Fruit fly (Drosophila melanogaster) whole organism, larva: ENCODE data around the gene Wdr37.

Experiments used
- noc ChIP-seq: fragments of 200-800 bp; sonication (Bioruptor generic); optimal IDR thresholded peaks from 3 replicates; lab custom pipeline; 2019; ENCODE audit warnings: missing biosample characterization, mild to moderate bottlenecking, missing genetic modification characterization, moderate library complexity

Wdr37 gene

DNA sequence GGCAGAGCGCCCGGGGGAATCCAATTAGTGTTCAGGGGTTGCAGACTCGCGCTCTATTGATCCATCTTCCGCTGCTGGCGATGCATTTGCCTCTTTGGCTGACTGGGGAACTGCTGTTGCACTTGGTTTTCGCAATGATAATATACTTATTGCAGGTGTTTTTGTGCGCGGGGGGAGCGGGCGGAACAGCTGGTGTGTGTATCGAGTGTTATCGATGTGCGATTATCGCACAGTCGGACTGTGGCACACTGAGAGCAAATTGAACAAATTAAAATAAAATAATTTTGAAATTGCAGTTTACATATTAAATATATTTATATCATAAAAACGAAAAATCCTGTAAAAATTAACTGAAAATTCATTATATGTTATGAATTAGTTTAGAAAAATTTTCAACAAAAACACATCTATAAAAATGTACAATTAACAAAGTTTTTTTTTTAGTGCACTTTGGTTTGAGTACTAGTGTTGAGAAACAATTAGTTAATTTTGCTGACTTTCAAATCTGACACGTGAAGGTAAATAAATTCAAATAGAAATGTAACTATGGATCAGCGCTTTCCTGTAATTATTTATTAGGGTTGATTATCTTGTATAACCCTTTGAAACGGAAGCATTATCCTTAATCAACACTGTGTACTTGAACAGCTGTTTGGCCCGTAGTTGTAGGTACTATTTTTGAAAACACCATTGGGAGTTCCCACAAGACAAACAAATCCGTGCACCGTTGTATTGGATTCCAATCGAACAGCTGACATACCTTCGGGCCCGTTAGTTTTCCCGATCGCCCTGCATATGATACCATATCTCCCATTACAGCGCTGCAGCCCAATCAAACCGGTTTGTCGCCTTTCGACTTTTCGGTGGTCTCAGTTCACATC lies at the start of gene Wdr37, which contains the start of gene koko:
Gene Wdr37 (minus strand): TSS at position 168 of the 881 bp plus-strand sequence.
Gene koko (plus strand): TSS at position 478 of the 881 bp plus-strand sequence.
- peak; percentile 96 for TF ChIP-seq noc

DNA sequence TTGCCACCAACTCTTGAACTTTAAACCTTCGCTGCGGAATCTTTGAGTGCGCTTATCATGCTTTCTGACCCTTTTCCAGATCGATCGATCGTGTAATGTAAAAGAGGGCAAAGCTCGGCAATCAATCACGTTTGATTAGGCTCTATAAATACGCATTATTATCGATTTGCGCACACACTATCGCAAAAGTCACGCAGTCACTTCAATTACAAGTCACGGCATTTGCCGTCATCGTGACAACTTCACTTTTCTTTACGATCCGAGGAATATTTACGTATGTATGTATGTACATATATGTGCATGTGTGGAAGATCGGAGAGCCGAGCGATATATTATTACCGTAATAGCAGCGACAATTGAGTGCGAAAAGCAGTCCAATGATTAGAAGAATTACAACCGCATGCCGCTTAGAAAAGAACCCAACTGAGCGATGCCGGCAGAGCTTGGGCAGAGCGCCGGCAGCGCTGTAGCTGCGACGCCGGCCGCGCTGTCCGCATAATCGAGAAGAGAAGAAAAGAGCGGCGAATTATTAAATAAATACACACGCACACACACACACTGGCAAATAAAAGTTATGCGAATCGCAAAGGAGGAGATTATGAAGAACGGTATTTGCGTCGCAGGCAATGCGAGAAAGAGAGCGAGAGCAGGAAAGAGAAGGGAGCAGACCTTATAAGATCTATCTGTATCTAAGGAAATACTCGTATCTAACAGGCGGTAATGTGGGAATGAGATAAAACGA lies 47.6 kb upstream of the Wdr37 start:
- TF ChIP-seq noc: peak; percentile 37

DNA sequence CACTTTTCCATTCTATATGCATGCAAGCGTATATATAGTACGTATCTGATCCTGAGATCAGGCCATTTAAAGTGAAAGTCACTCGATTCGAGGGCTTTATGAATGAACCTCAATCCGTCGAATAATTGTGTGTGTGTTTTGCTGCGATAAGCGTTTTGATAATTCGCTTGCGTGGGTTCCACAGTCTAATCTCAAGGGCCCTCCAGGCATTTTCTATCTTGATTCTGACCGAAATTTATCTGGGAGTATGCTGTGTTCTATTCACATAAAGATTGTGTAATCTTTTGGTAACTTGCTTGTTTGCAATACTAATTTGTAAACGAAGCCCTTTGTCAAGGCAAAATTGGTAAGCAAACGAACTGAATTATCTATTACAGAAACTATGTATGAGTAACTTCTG lies 46.7 kb upstream of the Wdr37 start:
- no peak for TF ChIP-seq noc

DNA sequence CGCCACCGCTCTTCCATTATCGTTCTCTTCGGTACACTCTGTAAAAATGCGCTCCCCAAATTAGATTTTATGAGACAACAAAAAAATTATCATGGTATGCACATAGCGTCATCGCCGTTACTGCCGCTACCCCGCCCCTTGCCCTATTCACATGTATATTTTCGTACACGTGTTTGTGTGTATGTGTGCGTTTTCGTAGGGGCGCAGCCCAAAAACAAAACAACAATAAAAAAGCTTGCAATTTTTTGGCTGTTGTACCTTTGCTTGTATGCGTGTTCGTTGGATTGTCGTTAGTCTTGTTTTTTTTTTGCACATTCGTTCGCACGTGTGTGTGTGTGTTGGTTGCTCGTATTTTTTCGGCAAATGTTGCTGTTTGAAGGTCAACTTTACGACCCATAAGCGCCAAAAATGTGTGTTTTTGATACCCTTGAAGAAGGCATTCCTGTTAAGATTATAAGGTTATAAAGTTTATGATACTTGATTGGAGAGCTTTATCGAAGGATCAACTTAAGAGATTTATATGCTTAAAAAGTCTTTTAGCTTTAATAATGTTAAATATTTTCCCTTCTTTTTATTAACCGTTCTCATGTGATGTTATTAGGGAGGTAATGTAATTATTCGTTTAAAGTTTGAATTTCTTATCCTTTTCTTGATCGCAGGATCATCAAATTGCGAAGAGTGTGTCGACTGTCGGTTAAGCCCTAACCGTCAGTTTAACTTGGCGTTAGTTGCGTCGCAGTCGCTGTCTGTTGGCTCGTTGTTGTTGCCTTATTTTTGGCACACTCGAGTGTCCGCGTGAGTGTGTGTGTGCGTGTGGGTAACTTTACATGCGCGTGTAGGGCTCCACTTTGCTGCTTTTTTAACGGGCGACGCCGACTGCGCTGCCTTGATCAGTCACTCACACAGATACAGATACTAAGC lies 45.8 kb upstream of the Wdr37 start:
- peak; percentile 100 for TF ChIP-seq noc

DNA sequence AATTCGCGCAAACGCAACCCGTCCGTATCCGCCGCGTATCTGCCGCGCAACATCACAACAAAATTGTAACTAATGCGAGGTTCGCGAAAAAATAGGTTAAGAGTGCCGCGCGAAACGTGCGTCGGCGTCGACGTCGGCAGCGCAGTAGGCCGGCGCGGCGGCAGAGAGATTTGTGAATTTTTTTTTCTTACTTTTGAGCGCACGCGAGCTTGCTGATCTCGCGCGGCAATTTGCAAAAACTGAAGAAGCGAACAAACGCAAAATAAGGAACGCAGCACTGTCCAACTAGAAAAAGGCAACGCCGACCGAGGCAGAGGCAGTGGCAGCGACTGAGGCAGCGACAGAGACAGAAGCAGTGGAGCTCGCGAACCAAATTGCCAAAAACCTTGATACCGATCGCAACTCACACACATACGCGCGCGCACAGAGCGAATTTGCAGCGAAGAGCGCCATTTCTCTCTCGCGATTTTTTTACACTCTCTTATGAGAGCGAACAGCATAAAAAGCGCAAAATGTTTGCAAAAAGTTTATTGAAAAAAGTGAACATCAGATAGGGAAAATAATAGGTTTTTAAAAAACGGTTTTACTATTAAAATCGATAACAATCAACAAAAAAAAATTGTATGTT lies 44.7 kb upstream of the Wdr37 start:
- no peak for TF ChIP-seq noc

DNA sequence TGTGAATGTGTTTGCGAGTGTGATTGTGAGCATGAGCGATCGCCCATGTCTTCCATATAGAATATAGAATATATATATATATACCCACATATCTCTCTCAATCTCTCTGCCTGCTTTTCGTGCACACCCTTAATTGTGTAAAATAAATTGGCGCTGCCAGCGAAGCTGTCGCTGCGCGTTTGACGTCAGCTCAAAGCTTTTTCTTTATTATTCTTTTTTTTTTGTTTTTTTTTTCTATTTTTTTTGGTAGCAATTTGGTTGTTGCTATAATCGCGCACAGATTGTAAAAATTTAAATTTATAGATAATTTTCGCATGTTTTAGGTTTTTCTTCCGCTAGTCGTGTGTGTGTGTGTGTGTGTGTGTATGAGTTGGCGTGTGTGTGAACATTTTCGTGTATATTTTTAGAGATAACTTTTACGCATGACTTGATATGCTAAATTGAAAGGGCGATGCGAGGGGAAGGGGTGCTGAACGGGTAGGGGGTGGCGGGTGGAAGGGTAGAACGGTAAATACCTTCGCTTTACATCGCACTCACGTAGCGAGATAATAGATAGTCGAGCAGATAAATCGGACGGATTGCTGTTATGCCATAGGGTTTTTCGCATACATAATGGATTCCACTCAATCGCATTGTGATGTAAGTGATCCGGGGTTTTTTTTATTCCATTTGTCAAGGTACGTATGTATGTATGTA lies 42.8 kb upstream of the Wdr37 start:
- TF ChIP-seq noc: peak; percentile 29

DNA sequence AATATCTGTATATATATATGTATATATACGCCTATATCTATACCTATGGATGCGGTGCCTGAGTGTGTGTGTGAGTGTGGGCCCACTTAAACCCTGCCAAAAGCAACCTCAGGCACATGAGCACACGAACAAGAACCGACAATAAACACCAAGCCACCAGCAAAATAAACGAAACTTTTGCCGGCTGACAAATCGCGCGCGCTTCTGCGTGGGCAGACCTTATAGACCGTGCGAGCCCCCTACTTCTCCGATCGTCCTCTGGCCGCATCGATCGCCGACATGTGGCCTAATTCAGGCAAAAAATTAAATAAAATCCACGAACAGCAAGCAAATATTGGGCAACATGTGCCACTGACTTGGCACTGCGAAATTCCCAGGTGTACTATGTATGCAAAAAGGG lies 40.7 kb upstream of the Wdr37 start:
- TF ChIP-seq noc: no peak

DNA sequence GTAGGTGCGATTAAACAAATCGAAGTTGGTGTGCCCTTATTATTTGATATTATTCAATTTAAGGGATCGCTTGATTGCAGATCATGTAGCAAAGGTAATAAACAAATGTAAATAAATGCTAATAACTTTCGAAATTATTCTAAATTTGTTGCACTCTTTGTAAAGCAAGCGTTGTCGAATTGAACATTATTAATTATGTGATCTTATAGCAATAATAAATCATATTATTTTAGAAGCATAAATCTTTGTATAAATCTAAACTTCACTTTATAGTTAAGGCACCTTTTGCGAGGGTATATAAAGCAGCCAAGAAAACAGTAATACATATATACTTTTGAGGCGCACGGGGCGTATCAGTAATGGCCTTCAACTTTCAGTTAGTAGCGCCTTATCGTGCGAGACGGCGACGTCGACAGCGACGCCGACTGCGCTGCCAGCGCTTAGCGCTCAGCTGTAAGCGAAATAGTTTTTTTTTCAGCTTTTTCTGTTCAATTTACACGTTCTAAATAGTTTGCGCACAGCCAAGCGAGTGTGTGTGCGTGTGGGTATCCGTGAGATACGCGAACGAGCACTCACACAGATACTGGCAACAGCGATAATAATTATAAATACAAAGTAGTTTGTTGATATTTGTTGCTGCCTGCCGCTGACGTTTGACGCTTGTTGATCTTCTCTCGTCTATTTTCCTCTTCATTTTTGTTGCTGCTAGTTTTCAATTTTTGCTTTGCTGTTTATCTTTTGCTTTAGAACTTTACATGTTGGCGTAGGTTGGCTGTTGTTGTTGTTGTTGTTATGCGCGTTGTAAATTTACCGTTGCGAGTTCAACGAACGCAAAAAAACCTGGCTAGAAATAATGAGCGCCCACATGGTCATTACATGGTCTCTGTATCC lies 36.6 kb upstream of the Wdr37 start:
- peak; percentile 84 for TF ChIP-seq noc

DNA sequence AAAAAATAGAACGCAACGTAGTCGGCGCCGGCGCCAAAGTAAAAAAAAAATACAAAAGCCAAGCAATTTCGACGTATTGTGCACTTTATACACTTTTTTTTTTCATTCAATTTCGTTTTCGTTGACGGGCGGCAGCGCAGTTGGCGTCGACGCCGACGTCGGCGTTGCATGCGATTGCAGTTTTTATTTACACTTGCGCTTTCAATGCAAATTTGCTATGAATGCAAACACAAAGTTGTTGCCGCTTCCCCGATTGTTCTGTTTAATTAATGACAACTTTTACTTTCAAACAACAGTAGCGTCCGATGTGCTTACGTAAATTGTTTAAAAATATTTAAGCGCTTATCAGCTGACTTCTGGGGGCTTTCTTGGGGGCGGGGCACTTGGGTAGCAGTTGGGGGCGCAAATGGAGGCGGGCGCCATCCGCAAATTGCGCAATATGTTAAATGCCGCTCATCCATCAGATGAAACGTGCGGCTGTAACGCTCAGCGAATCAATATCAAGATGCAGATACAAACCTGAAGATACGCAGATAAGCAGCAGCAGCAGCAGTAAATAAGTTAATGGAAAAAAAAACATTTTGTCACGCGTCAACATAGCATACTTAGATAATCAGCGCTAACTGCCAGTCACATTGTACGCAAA lies 35.8 kb upstream of the Wdr37 start:
- TF ChIP-seq noc: no peak

DNA sequence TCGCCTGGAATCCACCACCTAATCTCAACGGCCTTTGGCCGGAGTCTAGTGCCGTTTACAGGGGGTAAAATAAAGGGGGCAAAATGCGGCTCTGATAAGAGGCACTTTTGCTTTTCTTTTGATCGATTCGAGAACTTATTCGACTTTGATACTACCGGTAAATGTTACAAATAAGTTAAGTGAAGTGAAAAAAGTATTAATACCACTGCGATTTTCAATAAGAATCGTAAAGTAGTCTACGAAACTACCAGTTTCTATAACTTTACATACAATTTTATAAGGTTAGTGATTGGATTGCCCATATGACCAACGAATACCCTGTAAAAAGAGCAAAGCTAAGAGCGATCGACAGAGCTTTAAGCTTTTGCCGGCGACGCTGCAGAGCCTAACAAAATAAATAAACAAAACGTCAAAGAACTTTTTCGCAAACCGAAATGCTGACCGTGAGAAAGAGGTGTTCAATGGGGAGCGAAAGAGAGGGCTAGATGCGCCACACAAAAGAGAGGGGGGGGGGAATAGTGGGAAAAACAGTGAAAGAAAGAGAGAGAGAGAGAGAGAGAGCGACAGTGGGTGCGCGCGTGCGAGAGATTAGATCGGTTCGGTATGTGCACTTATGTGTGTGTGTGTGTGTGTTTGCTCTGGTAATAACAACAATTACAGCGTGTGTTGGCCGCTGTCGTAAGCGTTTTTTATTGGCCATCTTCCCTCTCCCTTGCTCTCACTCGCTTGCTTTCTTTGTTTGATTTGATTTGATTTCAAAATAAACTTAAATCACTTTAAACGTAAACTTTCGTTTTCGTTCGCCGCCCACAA lies 34.2 kb upstream of the Wdr37 start:
- TF ChIP-seq noc: peak; percentile 93

DNA sequence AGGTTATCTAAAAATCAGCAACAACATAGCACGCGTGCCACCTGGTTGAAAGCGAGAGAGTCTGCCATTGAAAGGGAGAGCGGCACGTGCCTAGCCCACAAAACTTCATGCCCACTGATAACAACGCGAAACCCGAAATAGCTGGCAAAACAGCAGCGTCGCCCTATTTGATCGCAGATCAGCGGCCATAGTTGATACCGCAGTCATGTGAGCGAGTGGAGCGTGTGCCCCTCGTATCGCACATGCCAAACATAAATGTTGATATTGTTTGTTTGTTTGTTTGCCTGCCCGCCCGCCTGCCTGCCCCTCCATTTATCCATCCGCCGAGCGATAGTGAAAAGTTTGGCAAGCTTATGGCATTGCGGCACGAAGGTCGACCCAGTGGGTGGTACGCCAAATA lies 30.4 kb upstream of the Wdr37 start:
- TF ChIP-seq noc: peak; percentile 50

DNA sequence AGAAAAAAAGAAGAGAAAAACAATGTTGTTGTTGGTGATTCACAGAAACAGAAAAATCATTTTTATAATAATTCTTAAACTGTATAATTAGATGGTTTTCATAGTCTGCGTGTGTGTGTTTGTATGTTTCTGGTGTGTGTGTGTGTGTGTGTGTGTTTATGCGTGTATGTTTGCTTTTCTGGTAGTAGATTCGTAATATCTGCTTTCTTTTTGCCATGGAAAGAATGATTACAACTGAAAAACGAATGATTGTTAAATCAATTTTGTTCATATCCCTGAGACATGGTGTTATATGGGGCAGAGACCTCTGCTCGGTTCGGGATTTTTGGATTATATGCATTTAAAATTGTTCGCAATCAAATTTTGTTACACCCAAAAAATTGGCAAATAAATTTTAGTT lies 20.8 kb upstream of the Wdr37 start:
- TF ChIP-seq noc: no peak

DNA sequence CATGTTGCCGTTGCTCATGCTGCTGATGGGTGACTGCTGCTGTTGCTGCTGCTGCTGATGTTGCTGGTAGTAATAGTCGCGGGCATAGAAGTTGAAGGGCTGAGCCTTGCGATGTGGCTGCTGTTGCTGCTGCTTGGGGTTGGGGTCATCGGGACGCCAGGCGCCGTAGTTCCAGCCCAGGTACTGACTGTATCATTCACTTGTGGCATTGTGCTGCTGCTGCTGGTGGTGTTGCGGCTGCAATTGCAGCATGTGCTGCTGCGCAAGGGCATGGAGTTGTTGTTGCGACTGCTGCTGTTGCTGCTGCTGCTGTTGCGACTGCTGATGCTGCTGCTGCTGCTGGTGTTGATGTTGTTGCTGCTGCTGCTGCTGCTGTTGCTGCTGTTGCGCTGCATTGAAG lies 19.9 kb upstream of the Wdr37 start:
- no peak for TF ChIP-seq noc
